Fruit fly (Drosophila melanogaster): Measurements from ENCODE around the gene hh.

Gene hh

DNA sequence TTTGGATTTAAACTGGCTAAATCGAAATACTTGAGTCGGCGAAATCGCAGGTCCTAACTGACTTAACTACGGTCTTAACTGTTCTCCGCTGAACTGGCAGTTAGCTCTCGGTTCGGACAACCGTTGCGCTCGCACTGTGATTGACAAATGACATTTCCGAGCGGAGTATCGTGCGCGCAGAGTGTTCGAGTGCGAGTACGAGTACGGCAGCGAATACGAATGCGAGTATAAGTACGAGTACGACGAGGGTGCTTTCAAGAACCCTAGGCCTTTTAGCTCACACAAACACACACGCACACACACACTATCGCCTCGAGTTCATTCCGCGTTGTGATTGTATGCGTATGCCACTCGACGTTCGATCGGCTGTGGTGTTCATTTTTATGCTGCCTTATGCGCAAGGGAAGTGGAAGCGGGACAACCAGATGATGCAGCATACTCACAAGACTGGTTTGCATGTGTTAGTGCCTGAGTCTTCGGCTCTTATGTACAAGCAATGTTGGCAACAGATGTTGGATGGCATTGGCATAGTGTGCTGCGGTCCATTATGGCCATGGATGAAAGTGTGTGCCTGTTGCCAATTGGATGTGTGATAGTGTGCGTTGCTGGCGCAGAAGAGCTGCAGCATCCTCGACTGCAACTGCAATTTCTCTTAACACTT lies at the start of gene hh:
Gene hh, minus strand, starts transcription at position 229 of the 661 bp plus-strand sequence.
- TF ChIP-seq Rel (GFP tag; optimal IDR thresholded peaks at IDR 0.05): no peak
- no peak for TF ChIP-seq Rel (tag; optimal IDR thresholded peaks at IDR 0.05)
- TF ChIP-seq h (GFP tag; optimal IDR thresholded peaks at IDR 0.05): peak; percentile 20
- peak in 1 of 2 experiments; percentile 15 for TF ChIP-seq dl (GFP tag; optimal IDR thresholded peaks at IDR 0.05; ENCODE audit: insufficient read depth in 1 of 2, partially characterized antibody in 2 of 2)
- TF ChIP-seq Myc (optimal IDR thresholded peaks at IDR 0.05): no peak
- TF ChIP-seq GATAd (GFP tag; optimal IDR thresholded peaks at IDR 0.05): no peak
- no peak for TF ChIP-seq foxo (GFP tag; optimal IDR thresholded peaks at IDR 0.05)
- no peak for TF ChIP-seq Sp1 (GFP tag; optimal IDR thresholded peaks at IDR 0.05)
- no peak for TF ChIP-seq CG9705 (GFP tag; optimal IDR thresholded peaks at IDR 0.05)
- TF ChIP-seq Hr78 (GFP tag; optimal IDR thresholded peaks at IDR 0.05): no peak
- TF ChIP-seq ey (GFP tag; optimal IDR thresholded peaks at IDR 0.05): no peak
- no peak for TF ChIP-seq usp (GFP tag; optimal IDR thresholded peaks at IDR 0.05)
- TF ChIP-seq jim (GFP tag; optimal IDR thresholded peaks at IDR 0.05): no peak
- TF ChIP-seq rgr (GFP tag; optimal IDR thresholded peaks at IDR 0.05): no peak
- no peak for TF ChIP-seq Dfd (GFP tag; optimal IDR thresholded peaks at IDR 0.05)
- no peak for TF ChIP-seq dmrt93B (GFP tag; optimal IDR thresholded peaks at IDR 0.05)
- TF ChIP-seq sv (GFP tag; optimal IDR thresholded peaks at IDR 0.05): no peak
- TF ChIP-seq CrebA (GFP tag; optimal IDR thresholded peaks at IDR 0.05; ENCODE audit: borderline replicate concordance): no peak
- no peak for TF ChIP-seq pan (optimal IDR thresholded peaks at IDR 0.05)
- peak; percentile 59 for TF ChIP-seq Hr83 (GFP tag; optimal IDR thresholded peaks at IDR 0.05; ENCODE audit: poor library complexity, severe bottlenecking)
- peak; percentile 11 for TF ChIP-seq fru (GFP tag; optimal IDR thresholded peaks at IDR 0.05)
- no peak for TF ChIP-seq sage (GFP tag; optimal IDR thresholded peaks at IDR 0.05)
- TF ChIP-seq lola (GFP tag; optimal IDR thresholded peaks at IDR 0.05): no peak
- no peak for TF ChIP-seq woc (GFP tag; optimal IDR thresholded peaks at IDR 0.05)
- no peak for TF ChIP-seq Abd-B (GFP tag; optimal IDR thresholded peaks at IDR 0.05)
- no peak for TF ChIP-seq dsf (GFP tag; optimal IDR thresholded peaks at IDR 0.05; ENCODE audit: borderline replicate concordance)
- no peak for TF ChIP-seq tai (GFP tag; optimal IDR thresholded peaks at IDR 0.05)
- TF ChIP-seq br (GFP tag; optimal IDR thresholded peaks at IDR 0.05): no peak
- TF ChIP-seq OdsH (GFP tag; optimal IDR thresholded peaks at IDR 0.05): no peak
- no peak for TF ChIP-seq HLH106 (tag; optimal IDR thresholded peaks at IDR 0.05)
- no peak for TF ChIP-seq brk (GFP tag; optimal IDR thresholded peaks at IDR 0.05)
- no peak for TF ChIP-seq Hnf4 (GFP tag; optimal IDR thresholded peaks at IDR 0.05)
- peak; percentile 63 for TF ChIP-seq Vsx2 (GFP tag; optimal IDR thresholded peaks at IDR 0.05; ENCODE audit: partially characterized antibody)
- TF ChIP-seq Dif (GFP tag; optimal IDR thresholded peaks at IDR 0.05; ENCODE audit: partially characterized antibody): peak; percentile 21
- no peak for TF ChIP-seq CG32264 (GFP tag; optimal IDR thresholded peaks at IDR 0.05)
- TF ChIP-seq N (GFP tag; optimal IDR thresholded peaks at IDR 0.05): peak; percentile 50
- TF ChIP-seq psq (GFP tag; optimal IDR thresholded peaks at IDR 0.05): peak; percentile 23
- peak; percentile 3 for TF ChIP-seq Jra (GFP tag; optimal IDR thresholded peaks at IDR 0.05)
- no peak for TF ChIP-seq Mio (GFP tag; optimal IDR thresholded peaks at IDR 0.05)

DNA sequence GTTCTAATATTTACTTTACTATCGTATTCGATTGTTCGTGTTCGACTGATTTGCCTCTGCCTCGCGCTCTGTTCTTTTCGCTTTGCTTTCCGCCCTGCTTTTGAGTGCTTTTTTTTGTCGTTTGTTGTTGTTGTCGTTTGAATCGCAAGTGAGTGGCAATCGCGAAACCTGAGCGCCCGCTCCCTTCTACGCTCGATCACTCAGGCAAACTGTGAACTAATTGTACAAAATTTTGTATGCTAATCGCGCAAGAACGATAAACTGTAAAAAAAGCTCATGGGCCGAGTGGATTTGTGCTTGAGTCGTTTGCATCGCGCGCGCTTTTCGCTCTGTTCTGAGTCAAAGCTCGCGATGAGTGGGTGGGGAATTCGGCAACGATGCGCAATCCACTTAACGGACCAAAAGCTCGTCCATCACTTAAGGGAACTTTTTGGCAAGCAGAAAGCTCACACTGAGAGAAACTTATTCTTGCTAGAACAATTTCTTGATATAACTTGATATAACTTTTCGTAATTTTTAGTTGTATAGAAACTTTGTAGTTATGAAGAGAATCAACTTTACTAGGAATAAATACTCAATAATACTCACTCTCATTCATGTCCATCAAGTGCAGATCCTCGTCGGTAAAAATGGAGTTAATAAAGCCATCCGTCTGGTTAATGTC lies 49.5 kb upstream of the hh start:
- TF ChIP-seq Myc (optimal IDR thresholded peaks at IDR 0.05) (no peak), Dfd (GFP tag; optimal IDR thresholded peaks at IDR 0.05) (no peak), CG9705 (GFP tag; optimal IDR thresholded peaks at IDR 0.05) (no peak), N (GFP tag; optimal IDR thresholded peaks at IDR 0.05) (no peak), fru (GFP tag; optimal IDR thresholded peaks at IDR 0.05) (peak; percentile 56), Hnf4 (GFP tag; optimal IDR thresholded peaks at IDR 0.05) (peak; percentile 46), dsf (GFP tag; optimal IDR thresholded peaks at IDR 0.05; ENCODE audit: borderline replicate concordance) (no peak), OdsH (GFP tag; optimal IDR thresholded peaks at IDR 0.05) (peak; percentile 33), jim (GFP tag; optimal IDR thresholded peaks at IDR 0.05) (no peak), dl (GFP tag; optimal IDR thresholded peaks at IDR 0.05; ENCODE audit: insufficient read depth in 1 of 2, partially characterized antibody in 2 of 2) (peak in 1 of 2 experiments; percentile 6), Jra (GFP tag; optimal IDR thresholded peaks at IDR 0.05) (no peak), woc (GFP tag; optimal IDR thresholded peaks at IDR 0.05) (no peak), sage (GFP tag; optimal IDR thresholded peaks at IDR 0.05) (no peak), brk (GFP tag; optimal IDR thresholded peaks at IDR 0.05) (peak; percentile 49), sv (GFP tag; optimal IDR thresholded peaks at IDR 0.05) (no peak), CG32264 (GFP tag; optimal IDR thresholded peaks at IDR 0.05) (no peak), tai (GFP tag; optimal IDR thresholded peaks at IDR 0.05) (peak; percentile 22), Dif (GFP tag; optimal IDR thresholded peaks at IDR 0.05; ENCODE audit: partially characterized antibody) (no peak), Hr78 (GFP tag; optimal IDR thresholded peaks at IDR 0.05) (no peak), Sp1 (GFP tag; optimal IDR thresholded peaks at IDR 0.05) (peak; percentile 49), rgr (GFP tag; optimal IDR thresholded peaks at IDR 0.05) (peak; percentile 33), HLH106 (tag; optimal IDR thresholded peaks at IDR 0.05) (peak; percentile 67), lola (GFP tag; optimal IDR thresholded peaks at IDR 0.05) (no peak), br (GFP tag; optimal IDR thresholded peaks at IDR 0.05) (peak; percentile 58), Vsx2 (GFP tag; optimal IDR thresholded peaks at IDR 0.05; ENCODE audit: partially characterized antibody) (no peak), h (GFP tag; optimal IDR thresholded peaks at IDR 0.05) (peak; percentile 49), Rel (GFP tag; optimal IDR thresholded peaks at IDR 0.05) (no peak), Rel (tag; optimal IDR thresholded peaks at IDR 0.05) (peak; percentile 62), GATAd (GFP tag; optimal IDR thresholded peaks at IDR 0.05) (no peak), dmrt93B (GFP tag; optimal IDR thresholded peaks at IDR 0.05) (no peak), CrebA (GFP tag; optimal IDR thresholded peaks at IDR 0.05; ENCODE audit: borderline replicate concordance) (no peak), ey (GFP tag; optimal IDR thresholded peaks at IDR 0.05) (peak; percentile 51), usp (GFP tag; optimal IDR thresholded peaks at IDR 0.05) (no peak), psq (GFP tag; optimal IDR thresholded peaks at IDR 0.05) (peak; percentile 70), Abd-B (GFP tag; optimal IDR thresholded peaks at IDR 0.05) (no peak), Hr83 (GFP tag; optimal IDR thresholded peaks at IDR 0.05; ENCODE audit: poor library complexity, severe bottlenecking) (no peak), Mio (GFP tag; optimal IDR thresholded peaks at IDR 0.05) (no peak), foxo (GFP tag; optimal IDR thresholded peaks at IDR 0.05) (peak in 1 of 2 experiments; percentile 71), pan (optimal IDR thresholded peaks at IDR 0.05) (no peak)

Data from whole organism, wandering third instar larva.